Fruit fly (Drosophila melanogaster) whole organism, embryonic: ENCODE results near the gene Polr2F.

Source experiments
- Adf1 ChIP-seq: fragments of 200-800 bp; sonication (Bioruptor generic); IDR thresholded peaks from 2 replicates; pipeline ENCODE4 v1.3.6; 2022; ENCODE audit warnings: missing biosample characterization, missing genetic modification characterization
- Blimp-1 ChIP-seq: fragments of 200-800 bp; sonication (Bioruptor generic); optimal IDR thresholded peaks from 3 replicates; lab custom pipeline; 2018; ENCODE audit warnings: missing biosample characterization, missing genetic modification characterization, mild to moderate bottlenecking, moderate library complexity, missing genetic modification reagents
- CG11247 ChIP-seq: fragments of 200-800 bp; sonication (Bioruptor generic); IDR thresholded peaks from 2 replicates; pipeline ENCODE4 v1.3.6; 2022; ENCODE audit warnings: missing biosample characterization, missing genetic modification characterization
- CG12769 ChIP-seq: fragments of 200-800 bp; sonication (Bioruptor generic); optimal IDR thresholded peaks from 2 replicates; lab custom pipeline; 2019; ENCODE audit warnings: missing biosample characterization, mild to moderate bottlenecking, missing genetic modification characterization, moderate library complexity
- CG13287 ChIP-seq: fragments of 200-800 bp; sonication (Bioruptor generic); IDR thresholded peaks from 2 replicates; pipeline ENCODE4 v1.3.6; 2022; ENCODE audit warnings: missing biosample characterization, missing genetic modification characterization; ENCODE audit not compliant: partially characterized antibody
- CG13894 ChIP-seq: fragments of 200-800 bp; sonication (Bioruptor generic); optimal IDR thresholded peaks from 3 replicates; lab custom pipeline; 2018; ENCODE audit warnings: missing biosample characterization, mild to moderate bottlenecking, missing genetic modification characterization, moderate library complexity
- CG15269 ChIP-seq: fragments of 200-800 bp; sonication (Bioruptor generic); optimal IDR thresholded peaks from 2 replicates; lab custom pipeline; 2018; ENCODE audit warnings: missing biosample characterization, mild to moderate bottlenecking, missing genetic modification characterization, moderate library complexity
- CG2199 ChIP-seq: fragments of 200-800 bp; sonication (Bioruptor generic); IDR thresholded peaks from 3 replicates; pipeline ENCODE4 v1.3.6; 2022; ENCODE audit warnings: missing biosample characterization, missing genetic modification characterization
- CG31441 ChIP-seq: fragments of 200-800 bp; sonication (Bioruptor generic); IDR thresholded peaks from 2 replicates; pipeline ENCODE4 v1.3.6; 2022; ENCODE audit warnings: missing biosample characterization, missing genetic modification characterization
- CG34422 ChIP-seq: fragments of 200-800 bp; sonication (Bioruptor generic); IDR thresholded peaks from 3 replicates; pipeline ENCODE4 v1.3.6; 2022; ENCODE audit warnings: missing biosample characterization, missing genetic modification characterization
- CG8765 ChIP-seq: fragments of 200-800 bp; sonication (Bioruptor generic); IDR thresholded peaks from 2 replicates; pipeline ENCODE4 v1.3.6; 2022; ENCODE audit warnings: missing biosample characterization, missing genetic modification characterization
- Deaf1 ChIP-seq: fragments of 200-800 bp; optimal IDR thresholded peaks from 3 replicates; lab custom pipeline; 2019; ENCODE audit warnings: missing biosample characterization, mild to moderate bottlenecking, missing genetic modification characterization, moderate library complexity
- ERR ChIP-seq: fragments of 200-800 bp; sonication (Bioruptor generic); optimal IDR thresholded peaks from 2 replicates; lab custom pipeline; 2016; ENCODE audit warnings: missing biosample characterization, missing genetic modification characterization
- Ets65A ChIP-seq: fragments of 200-800 bp; sonication (Bioruptor generic); peaks from one replicate; lab custom pipeline; 2016; ENCODE audit warnings: missing biosample characterization, missing genetic modification characterization
- Jarid2 ChIP-seq: fragments of 200-800 bp; sonication (Bioruptor generic); optimal IDR thresholded peaks from 3 replicates; lab custom pipeline; 2017; ENCODE audit warnings: mild to moderate bottlenecking, missing biosample characterization, missing genetic modification reagents, missing genetic modification characterization
- Med ChIP-seq: fragments of 200-800 bp; sonication (Bioruptor generic); peaks from one replicate; lab custom pipeline; 2016; ENCODE audit warnings: missing biosample characterization, missing genetic modification characterization, mild to moderate bottlenecking, inconsistent platforms, moderate library complexity
- Mrtf ChIP-seq: fragments of 200-800 bp; sonication (Bioruptor generic); IDR thresholded peaks from 3 replicates; pipeline ENCODE4 v1.3.6; 2022; ENCODE audit warnings: missing biosample characterization, missing genetic modification characterization
- NC2α ChIP-seq: fragments of 200-800 bp; sonication (Bioruptor generic); optimal IDR thresholded peaks from 2 replicates; lab custom pipeline; 2016; ENCODE audit warnings: missing biosample characterization, missing genetic modification characterization
- Side ChIP-seq: fragments of 200-800 bp; sonication (Bioruptor generic); optimal IDR thresholded peaks from 2 replicates; lab custom pipeline; 2016; ENCODE audit warnings: missing biosample characterization, missing genetic modification characterization
- amos ChIP-seq: fragments of 200-800 bp; sonication (Bioruptor generic); IDR thresholded peaks from 2 replicates; pipeline ENCODE4 v1.3.6; 2022; ENCODE audit warnings: missing biosample characterization, missing genetic modification characterization; ENCODE audit not compliant: partially characterized antibody
- ato ChIP-seq: fragments of 200-800 bp; sonication (Bioruptor generic); IDR thresholded peaks from 2 replicates; pipeline ENCODE4 v1.3.6; 2022; ENCODE audit warnings: missing biosample characterization, missing genetic modification characterization; ENCODE audit not compliant: partially characterized antibody
- bbx ChIP-seq: fragments of 200-800 bp; sonication (Bioruptor generic); IDR thresholded peaks from 2 replicates; pipeline ENCODE4 v1.3.6; 2022; ENCODE audit warnings: missing biosample characterization, missing genetic modification characterization; ENCODE audit not compliant: partially characterized antibody
- cg ChIP-seq: fragments of 200-800 bp; sonication (Bioruptor generic); optimal IDR thresholded peaks from 3 replicates; lab custom pipeline; 2019; ENCODE audit warnings: missing biosample characterization, mild to moderate bottlenecking, missing genetic modification characterization, moderate library complexity
- chinmo ChIP-seq: fragments of 200-800 bp; sonication (Bioruptor generic); IDR thresholded peaks from 4 replicates; pipeline ENCODE4 v1.3.6; 2022; ENCODE audit warnings: missing biosample characterization, missing genetic modification characterization; ENCODE audit not compliant: partially characterized antibody
- ci ChIP-seq: fragments of 200-800 bp; sonication (Bioruptor generic); IDR thresholded peaks from 3 replicates; pipeline ENCODE4 v1.3.6; 2022; ENCODE audit warnings: missing biosample characterization, missing genetic modification characterization
- dimm ChIP-seq: fragments of 200-800 bp; sonication (Bioruptor generic); IDR thresholded peaks from 2 replicates; pipeline ENCODE4 v1.3.6; 2022; ENCODE audit warnings: missing biosample characterization, missing genetic modification characterization
- ewg ChIP-seq: fragments of 200-800 bp; sonication (Bioruptor generic); optimal IDR thresholded peaks from 3 replicates; lab custom pipeline; 2017; ENCODE audit warnings: mild to moderate bottlenecking, missing biosample characterization, missing genetic modification reagents, missing genetic modification characterization
- gro ChIP-seq: fragments of 200-800 bp; sonication (Bioruptor generic); optimal IDR thresholded peaks from 2 replicates; lab custom pipeline; 2016; ENCODE audit warnings: missing biosample characterization, missing genetic modification characterization
- knrl ChIP-seq: fragments of 200-800 bp; sonication (Bioruptor generic); IDR thresholded peaks from 3 replicates; pipeline ENCODE4 v1.3.6; 2022; ENCODE audit warnings: missing biosample characterization, missing genetic modification characterization; ENCODE audit not compliant: partially characterized antibody
- mld ChIP-seq: fragments of 200-800 bp; sonication (Bioruptor generic); IDR thresholded peaks from 3 replicates; pipeline ENCODE4 v1.3.6; 2022; ENCODE audit warnings: missing biosample characterization, missing genetic modification characterization; ENCODE audit not compliant: partially characterized antibody
- oc ChIP-seq: fragments of 200-800 bp; sonication (Bioruptor generic); optimal IDR thresholded peaks from 2 replicates; lab custom pipeline; 2018; ENCODE audit warnings: missing biosample characterization, mild to moderate bottlenecking, missing genetic modification characterization, moderate library complexity
- otp ChIP-seq: fragments of 200-800 bp; sonication (Bioruptor generic); IDR thresholded peaks from 3 replicates; pipeline ENCODE4, ENCODE4 v1.3.6; 2022; ENCODE audit warnings: missing biosample characterization, missing genetic modification characterization
- pita ChIP-seq: fragments of 200-800 bp; sonication (Bioruptor generic); optimal IDR thresholded peaks from 2 replicates; lab custom pipeline; 2017; ENCODE audit warnings: missing biosample characterization, mild to moderate bottlenecking, missing genetic modification characterization
- pros ChIP-seq: fragments of 200-800 bp; sonication (Bioruptor generic); optimal IDR thresholded peaks from 3 replicates; lab custom pipeline; 2019; ENCODE audit warnings: missing biosample characterization, mild to moderate bottlenecking, missing genetic modification characterization, moderate library complexity
- rib ChIP-seq: fragments of 200-800 bp; sonication (Bioruptor generic); IDR thresholded peaks from 2 replicates; pipeline ENCODE4 v1.3.6; 2022; ENCODE audit warnings: missing biosample characterization, missing genetic modification characterization
- sd ChIP-seq: fragments of 200-800 bp; sonication (Bioruptor generic); optimal IDR thresholded peaks from 3 replicates; lab custom pipeline; 2018; ENCODE audit warnings: missing biosample characterization, mild to moderate bottlenecking, missing genetic modification characterization, moderate library complexity
- sob ChIP-seq: fragments of 200-800 bp; sonication (Bioruptor generic); IDR thresholded peaks from 2 replicates; pipeline ENCODE4 v1.3.6; 2022; ENCODE audit warnings: missing biosample characterization, missing genetic modification characterization
- sr ChIP-seq: fragments of 200-800 bp; sonication (Bioruptor generic); IDR thresholded peaks from 3 replicates; pipeline ENCODE4 v1.3.6; 2022; ENCODE audit warnings: missing biosample characterization, missing genetic modification characterization
- vvl ChIP-seq: fragments of 200-800 bp; sonication (Bioruptor generic); IDR thresholded peaks from 2 replicates; pipeline ENCODE4 v1.3.6; 2022; ENCODE audit warnings: missing biosample characterization, missing genetic modification characterization

The Polr2F gene

dm6 chr3R:5392033-5392432 is 20.4 kb downstream of the Polr2F start:
- TF ChIP-seq Blimp-1 (GFP tag; lab: Kevin White, UChicago) (peak; percentile 96), Ets65A (GFP tag; lab: Kevin White, UChicago) (peak; percentile 30), CG8765 (GFP tag; lab: Robert Waterston, UW) (no peak)

DNA sequence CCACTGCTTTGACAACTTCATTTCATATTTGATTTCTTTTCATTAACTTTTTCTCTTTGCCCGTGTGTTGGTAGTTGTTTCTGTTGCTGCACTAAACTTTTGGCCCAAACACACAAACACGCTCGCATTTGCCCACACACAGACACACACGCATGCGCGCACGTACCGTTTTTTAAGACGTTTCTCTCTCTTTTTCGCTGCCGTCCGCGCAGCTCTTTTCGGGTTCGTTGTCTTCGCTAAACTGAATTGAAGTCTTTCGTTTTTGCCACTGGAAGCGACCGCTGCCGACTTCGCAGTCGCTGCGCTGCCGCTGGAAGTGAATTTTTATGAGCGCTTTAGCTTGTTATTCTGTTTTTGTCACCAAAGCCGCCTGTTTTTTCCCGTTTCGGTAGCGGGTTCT is 21.0 kb downstream of the Polr2F start, which contains the start of gene kkv:
Gene kkv, minus strand, starts transcription at position 246 of the 400 bp plus-strand sequence.
- TF ChIP-seq ERR (GFP tag; lab: Kevin White, UChicago) (no peak), CG34422 (GFP tag; lab: Robert Waterston, UW) (0 out of 3 replicates have a peak, but pooled peaks have one; percentile 33), CG11247 (peak; percentile 85), ewg (peak; percentile 1), Jarid2 (peak; percentile 56), Side (no peak), sd (peak; percentile 45), sob (GFP tag; lab: Robert Waterston, UW) (peak; percentile 25; the same call in 1 of the 2 replicates), pita (GFP tag; lab: Kevin White, UChicago) (no peak), ato (GFP tag; lab: Robert Waterston, UW) (0 out of 2 replicates have a peak, but pooled peaks have one; percentile 13), dimm (GFP tag; lab: Robert Waterston, UW) (no peak), CG13894 (peak; percentile 42), CG2199 (GFP tag; lab: Robert Waterston, UW) (0 out of 3 replicates have a peak, but pooled peaks have one; percentile 28), ci (GFP tag; lab: Robert Waterston, UW) (peak; percentile 26; the same call in 1 of the 3 replicates), oc (tag; lab: Kevin White, UChicago) (peak; percentile 37), Deaf1 (tag; lab: Kevin White, UChicago) (peak; percentile 52), CG31441 (GFP tag; lab: Robert Waterston, UW) (no peak), knrl (GFP tag; lab: Robert Waterston, UW) (no peak), otp (GFP tag; lab: Robert Waterston, UW) (0 out of 3 replicates have a peak, but pooled peaks have one; percentile 9), Adf1 (GFP tag; lab: Robert Waterston, UW) (peak; percentile 86), vvl (GFP tag; lab: Robert Waterston, UW) (peak; percentile 31; the same call in 1 of the 2 replicates), Mrtf (no peak), chinmo (GFP tag; lab: Robert Waterston, UW) (peak; percentile 92), CG13287 (GFP tag; lab: Robert Waterston, UW) (peak; percentile 18; the same call in 1 of the 2 replicates), amos (GFP tag; lab: Robert Waterston, UW) (0 out of 2 replicates have a peak, but pooled peaks have one; percentile 18), sr (GFP tag; lab: Robert Waterston, UW) (no peak), CG12769 (tag; lab: Kevin White, UChicago) (peak; percentile 43), gro (GFP tag; lab: Kevin White, UChicago) (no peak), rib (GFP tag; lab: Robert Waterston, UW) (peak; percentile 41; the same call in 1 of the 2 replicates), CG15269 (tag; lab: Kevin White, UChicago) (peak; percentile 76), NC2α (GFP tag; lab: Kevin White, UChicago) (no peak), pros (GFP tag; lab: Kevin White, UChicago) (peak; percentile 95), Ets65A (GFP tag; lab: Kevin White, UChicago) (peak; percentile 17), mld (0 out of 3 replicates have a peak, but pooled peaks have one; percentile 41), cg (peak; percentile 78), bbx (GFP tag; lab: Robert Waterston, UW) (peak; percentile 44), Med (GFP tag; lab: Kevin White, UChicago) (peak; percentile 31)
